Worm (Caenorhabditis elegans) whole organism, mixed stage, embryonic: ENCODE data around the gene F59H6.15.
A peak's percentile ranks its signal among the peaks of the same experiment; 100 is the strongest.

ENCODE experiments used
- M03D4.4 ChIP-seq: sonication (generic microtip); optimal IDR thresholded peaks from 2 replicates; lab custom pipeline; 2017; ENCODE audit warnings: mild to moderate bottlenecking, missing genetic modification characterization, missing compliant biosample characterization
- blmp-1 ChIP-seq: fragments of 150-350 bp; optimal IDR thresholded peaks from 2 replicates; lab custom pipeline; 2014; ENCODE audit warnings: missing biosample characterization, missing genetic modification characterization
- ces-1 ChIP-seq: fragments of 150-350 bp; optimal IDR thresholded peaks from 2 replicates; lab custom pipeline; 2014; ENCODE audit warnings: missing biosample characterization, missing genetic modification reagents, missing genetic modification characterization
- cnd-1 ChIP-seq: fragments of 200-800 bp; sonication (Bioruptor generic); optimal IDR thresholded peaks from 2 replicates; lab custom pipeline; 2018; ENCODE audit warnings: mild to moderate bottlenecking, missing genetic modification characterization, missing compliant biosample characterization
- elt-1 ChIP-seq: sonication (generic microtip); optimal IDR thresholded peaks from 2 replicates; lab custom pipeline; 2017; ENCODE audit warnings: missing genetic modification characterization, mild to moderate bottlenecking, missing compliant biosample characterization, antibody characterized with exemption, moderate library complexity, borderline replicate concordance; ENCODE audit not compliant: insufficient read depth
- elt-3 ChIP-seq: fragments of 150-350 bp; optimal IDR thresholded peaks from 2 replicates; lab custom pipeline; 2014; ENCODE audit warnings: missing biosample characterization, missing genetic modification characterization
- flh-1 ChIP-seq: fragments of 200-800 bp; sonication (Bioruptor generic); optimal IDR thresholded peaks from 2 replicates; lab custom pipeline; 2018; ENCODE audit warnings: mild to moderate bottlenecking, missing genetic modification characterization, moderate library complexity, missing compliant biosample characterization
- ham-2 ChIP-seq: fragments of 200-800 bp; sonication (Bioruptor generic); optimal IDR thresholded peaks from 2 replicates; lab custom pipeline; 2018; ENCODE audit warnings: mild to moderate bottlenecking, missing genetic modification characterization, missing compliant biosample characterization
- lin-13 ChIP-seq: fragments of 150-350 bp; optimal IDR thresholded peaks from 2 replicates; lab custom pipeline; 2014; ENCODE audit warnings: missing biosample characterization, missing genetic modification characterization
- lin-32 ChIP-seq: fragments of 200-800 bp; sonication (Bioruptor generic); optimal IDR thresholded peaks from 2 replicates; lab custom pipeline; 2018; ENCODE audit warnings: mild to moderate bottlenecking, missing genetic modification characterization, missing compliant biosample characterization
- lsy-2 ChIP-seq: fragments of 150-350 bp; optimal IDR thresholded peaks from 2 replicates; lab custom pipeline; 2014; ENCODE audit warnings: missing biosample characterization, missing genetic modification characterization
- mab-5 ChIP-seq: fragments of 150-350 bp; optimal IDR thresholded peaks from 2 replicates; lab custom pipeline; 2014; ENCODE audit warnings: missing biosample characterization, missing genetic modification characterization
- mep-1 ChIP-seq: fragments of 150-350 bp; optimal IDR thresholded peaks from 2 replicates; lab custom pipeline; 2017; ENCODE audit warnings: missing biosample characterization, missing genetic modification reagents, missing genetic modification characterization, inconsistent platforms
- mls-2 ChIP-seq: sonication (generic microtip); optimal IDR thresholded peaks from 2 replicates; lab custom pipeline; 2016; ENCODE audit warnings: mild to moderate bottlenecking, missing genetic modification characterization, moderate library complexity, missing compliant biosample characterization
- nhr-237 ChIP-seq: fragments of 150-350 bp; optimal IDR thresholded peaks from 2 replicates; lab custom pipeline; 2014; ENCODE audit warnings: missing biosample characterization, missing genetic modification characterization
- nhr-28 ChIP-seq: fragments of 150-350 bp; optimal IDR thresholded peaks from 2 replicates; lab custom pipeline; 2014; ENCODE audit warnings: missing biosample characterization, missing genetic modification characterization
- nhr-76 ChIP-seq: sonication (generic microtip); optimal IDR thresholded peaks from 2 replicates; lab custom pipeline; 2017; ENCODE audit warnings: missing biosample characterization, missing genetic modification characterization
- snpc-4 ChIP-seq: fragments of 150-350 bp; optimal IDR thresholded peaks from 2 replicates; lab custom pipeline; 2014; ENCODE audit warnings: missing biosample characterization, missing genetic modification characterization
- unc-62 ChIP-seq: fragments of 150-350 bp; optimal IDR thresholded peaks from 2 replicates; lab custom pipeline; 2014; ENCODE audit warnings: missing biosample characterization, missing genetic modification reagents, missing genetic modification characterization

F59H6.15 gene

ce11 chrII:2051372-2051771, 38.6 kb downstream of the F59H6.15 start, which contains the start of gene fbxb-35:
Gene fbxb-35 (plus strand): TSS chrII:2051672.
- TF ChIP-seq elt-3 (tag; lab: Kevin White, UChicago) (no peak), snpc-4 (no peak), lin-32 (GFP tag; lab: Kevin White, UChicago) (no peak), nhr-76 (tag; lab: Kevin White, UChicago) (no peak), cnd-1 (tag; lab: Kevin White, UChicago) (peak; percentile 51)

ce11 chrII:2058985-2059384, 46.2 kb downstream of the F59H6.15 start, which contains the start of gene F07E5.5:
Gene F07E5.5 (minus strand): TSS chrII:2059070.
- TF ChIP-seq flh-1 (GFP tag; lab: Kevin White, UChicago), result no peak
- no peak for TF ChIP-seq nhr-28 (tag; lab: Kevin White, UChicago)
- no peak for TF ChIP-seq blmp-1 (tag; lab: Kevin White, UChicago)
- no peak for TF ChIP-seq nhr-237
- peak; percentile 37 for TF ChIP-seq mep-1 (tag; lab: Kevin White, UChicago)
- TF ChIP-seq nhr-76 (tag; lab: Kevin White, UChicago), result no peak
- TF ChIP-seq ces-1, result peak; percentile 41
- TF ChIP-seq lin-13, result peak; percentile 62
- TF ChIP-seq mls-2 (tag; lab: Kevin White, UChicago), result no peak
- TF ChIP-seq lsy-2 (tag; lab: Kevin White, UChicago), result peak; percentile 94
- TF ChIP-seq ham-2 (GFP tag; lab: Kevin White, UChicago), result no peak
- TF ChIP-seq mab-5 (tag; lab: Kevin White, UChicago), result no peak
- TF ChIP-seq unc-62 (GFP tag; lab: Kevin White, UChicago), result no peak
- no peak for TF ChIP-seq M03D4.4 (tag; lab: Kevin White, UChicago)
- no peak for TF ChIP-seq elt-1 (tag; lab: Kevin White, UChicago)
